Worm (Caenorhabditis elegans): ENCODE results near the gene F43C1.7.

ce11 chrIII:4272864-4273263 lies 30.5 kb upstream of the F43C1.7 start:
- no peak for TF ChIP-seq snpc-4 (tag; optimal IDR thresholded peaks at IDR 0.05)
- TF ChIP-seq nhr-76 (tag; optimal IDR thresholded peaks at IDR 0.05) = no peak
- TF ChIP-seq elt-1 (tag; optimal IDR thresholded peaks at IDR 0.05; ENCODE audit: borderline replicate concordance, insufficient read depth) = no peak
- no peak for TF ChIP-seq ces-1 (GFP tag; optimal IDR thresholded peaks at IDR 0.05)
- TF ChIP-seq pha-4 (tag; optimal IDR thresholded peaks at IDR 0.05) = no peak
- peak; percentile 50 for TF ChIP-seq ztf-11 (tag; optimal IDR thresholded peaks at IDR 0.05)
- no peak for TF ChIP-seq hlh-1 (tag; optimal IDR thresholded peaks at IDR 0.05)
- TF ChIP-seq unc-39 (tag; optimal IDR thresholded peaks at IDR 0.05) = no peak
